Worm (Caenorhabditis elegans): ENCODE measurements around the gene grl-6.

Gene grl-6

ce11 chrX:6405905-6406304 is 44.8 kb downstream of the grl-6 start:
- no peak for TF ChIP-seq egl-27 (tag; optimal IDR thresholded peaks at IDR 0.05)

ce11 chrX:6403122-6403521 is 47.6 kb downstream of the grl-6 start, which contains the start of gene glt-4:
Gene glt-4, plus strand, starts transcription at chrX:6403422.
- TF ChIP-seq nhr-10 (tag; optimal IDR thresholded peaks at IDR 0.05) (no peak), nhr-21 (tag; optimal IDR thresholded peaks at IDR 0.05) (no peak), sma-9 (GFP tag; optimal IDR thresholded peaks at IDR 0.05) (no peak), sma-9 (tag; optimal IDR thresholded peaks at IDR 0.05) (no peak), snpc-4 (tag; optimal IDR thresholded peaks at IDR 0.05) (no peak), lin-11 (tag; optimal IDR thresholded peaks at IDR 0.05) (no peak)

Data from whole organism, L2 larva.